Worm (Caenorhabditis elegans) whole organism, mixed stage, embryonic: ENCODE results near the gene soc-2.

ENCODE experiments used
- ces-1 ChIP-seq: fragments of 150-350 bp; optimal IDR thresholded peaks from 2 replicates; lab custom pipeline; 2014; ENCODE audit warnings: missing biosample characterization, missing genetic modification reagents, missing genetic modification characterization
- cnd-1 ChIP-seq: fragments of 200-800 bp; sonication (Bioruptor generic); optimal IDR thresholded peaks from 2 replicates; lab custom pipeline; 2018; ENCODE audit warnings: mild to moderate bottlenecking, missing genetic modification characterization, missing compliant biosample characterization
- elt-3 ChIP-seq: fragments of 150-350 bp; optimal IDR thresholded peaks from 2 replicates; lab custom pipeline; 2014; ENCODE audit warnings: missing biosample characterization, missing genetic modification characterization
- lsy-2 ChIP-seq: fragments of 150-350 bp; optimal IDR thresholded peaks from 2 replicates; lab custom pipeline; 2014; ENCODE audit warnings: missing biosample characterization, missing genetic modification characterization
- nhr-237 ChIP-seq: fragments of 150-350 bp; optimal IDR thresholded peaks from 2 replicates; lab custom pipeline; 2014; ENCODE audit warnings: missing biosample characterization, missing genetic modification characterization
- nhr-28 ChIP-seq: fragments of 150-350 bp; optimal IDR thresholded peaks from 2 replicates; lab custom pipeline; 2014; ENCODE audit warnings: missing biosample characterization, missing genetic modification characterization
- unc-120 ChIP-seq: sonication (generic microtip); optimal IDR thresholded peaks from 2 replicates; lab custom pipeline; 2017; ENCODE audit warnings: missing genetic modification characterization, missing compliant biosample characterization; ENCODE audit not compliant: poor library complexity, severe bottlenecking
- ztf-11 ChIP-seq: fragments of 150-350 bp; optimal IDR thresholded peaks from 2 replicates; lab custom pipeline; 2014; ENCODE audit warnings: missing biosample characterization, missing genetic modification characterization

- TF ChIP-seq elt-3 (tag; lab: Kevin White, UChicago) (no peak), nhr-237 (no peak), ces-1 (GFP tag; lab: Kevin White, UChicago) (no peak), ztf-11 (tag; lab: Kevin White, UChicago) (no peak), nhr-28 (no peak), lsy-2 (tag; lab: Kevin White, UChicago) (no peak), unc-120 (no peak), cnd-1 (tag; lab: Kevin White, UChicago) (no peak)
Observed at ce11 chrIV:5149793-5150192, 2.5 kb downstream of the soc-2 start, which contains the start of gene C24D10.5.
